Fruit fly (Drosophila melanogaster) whole organism, embryonic: Measurements from ENCODE around the gene Arl8.

Experiments used
- Awh ChIP-seq: fragments of 200-800 bp; sonication (Bioruptor generic); IDR thresholded peaks from 2 replicates; pipeline ENCODE4, ENCODE4 v1.3.6; 2022; ENCODE audit warnings: missing biosample characterization, missing genetic modification characterization
- CG10979 ChIP-seq: fragments of 200-800 bp; sonication (Bioruptor generic); optimal IDR thresholded peaks from 2 replicates; lab custom pipeline; 2018; ENCODE audit warnings: missing biosample characterization, mild to moderate bottlenecking, missing genetic modification characterization, moderate library complexity
- CG13424 ChIP-seq: fragments of 200-800 bp; sonication (Bioruptor generic); optimal IDR thresholded peaks from 2 replicates; lab custom pipeline; 2019; ENCODE audit warnings: missing biosample characterization, mild to moderate bottlenecking, missing genetic modification characterization, moderate library complexity
- CG14710 ChIP-seq: fragments of 200-800 bp; sonication (Bioruptor generic); optimal IDR thresholded peaks from 3 replicates; lab custom pipeline; 2019; ENCODE audit warnings: missing biosample characterization, mild to moderate bottlenecking, missing genetic modification characterization, moderate library complexity
- CG15601 ChIP-seq: fragments of 200-800 bp; sonication (Bioruptor generic); optimal IDR thresholded peaks from 3 replicates; lab custom pipeline; 2019; ENCODE audit warnings: missing biosample characterization, mild to moderate bottlenecking, missing genetic modification characterization, moderate library complexity
- CG16815 ChIP-seq: fragments of 200-800 bp; sonication (Bioruptor generic); optimal IDR thresholded peaks from 3 replicates; lab custom pipeline; 2017; ENCODE audit warnings: missing biosample characterization, mild to moderate bottlenecking, missing genetic modification characterization
- CG2875 ChIP-seq: fragments of 200-800 bp; sonication (Bioruptor generic); optimal IDR thresholded peaks from 2 replicates; lab custom pipeline; 2017; ENCODE audit warnings: missing biosample characterization, mild to moderate bottlenecking, missing genetic modification characterization, missing genetic modification reagents
- CG30431 ChIP-seq: fragments of 200-800 bp; sonication (Bioruptor generic); optimal IDR thresholded peaks from 2 replicates; lab custom pipeline; 2017; ENCODE audit warnings: missing biosample characterization, missing genetic modification characterization
- CG3065 ChIP-seq: fragments of 200-800 bp; sonication (Bioruptor generic); optimal IDR thresholded peaks from 2 replicates; lab custom pipeline; 2016; ENCODE audit warnings: missing biosample characterization, missing genetic modification characterization
- CG4820 ChIP-seq: fragments of 200-800 bp; sonication (Bioruptor generic); optimal IDR thresholded peaks from 3 replicates; lab custom pipeline; 2016; ENCODE audit warnings: missing biosample characterization, missing genetic modification characterization
- CG8359 ChIP-seq: fragments of 200-800 bp; sonication (Bioruptor generic); optimal IDR thresholded peaks from 2 replicates; lab custom pipeline; 2017; ENCODE audit warnings: missing biosample characterization, mild to moderate bottlenecking, missing genetic modification characterization, borderline replicate concordance
- Ets65A ChIP-seq: fragments of 200-800 bp; sonication (Bioruptor generic); peaks from one replicate; lab custom pipeline; 2016; ENCODE audit warnings: missing biosample characterization, missing genetic modification characterization
- HmgZ ChIP-seq: fragments of 200-800 bp; sonication (Bioruptor generic); optimal IDR thresholded peaks from 2 replicates; lab custom pipeline; 2018; ENCODE audit warnings: missing biosample characterization, mild to moderate bottlenecking, missing genetic modification characterization
- MESR4 ChIP-seq: fragments of 200-800 bp; sonication (Bioruptor generic); optimal IDR thresholded peaks from 2 replicates; lab custom pipeline; 2018; ENCODE audit warnings: missing biosample characterization, mild to moderate bottlenecking, missing genetic modification characterization, moderate library complexity
- NC2β ChIP-seq: fragments of 200-800 bp; sonication (Bioruptor generic); optimal IDR thresholded peaks from 2 replicates; lab custom pipeline; 2016; ENCODE audit warnings: missing biosample characterization, missing genetic modification characterization
- Nf-YC ChIP-seq: fragments of 200-800 bp; optimal IDR thresholded peaks from 3 replicates; lab custom pipeline; 2019; ENCODE audit warnings: missing biosample characterization, mild to moderate bottlenecking, missing genetic modification characterization, moderate library complexity
- Sin3A ChIP-seq: fragments of >200 bp; optimal IDR thresholded peaks from 2 replicates; lab custom pipeline; 2018
- Vsx1 ChIP-seq: fragments of 200-800 bp; sonication (Bioruptor generic); optimal IDR thresholded peaks from 2 replicates; lab custom pipeline; 2017; ENCODE audit warnings: missing biosample characterization, mild to moderate bottlenecking, missing genetic modification characterization, missing genetic modification reagents
- abd-A ChIP-seq: fragments of 200-800 bp; sonication (Bioruptor generic); optimal IDR thresholded peaks from 3 replicates; lab custom pipeline; 2019; ENCODE audit warnings: missing biosample characterization, mild to moderate bottlenecking, missing genetic modification characterization, moderate library complexity
- crol ChIP-seq: fragments of 200-800 bp; sonication (Bioruptor generic); IDR thresholded peaks from 2 replicates; pipeline ENCODE4 v1.3.6; 2022; ENCODE audit warnings: missing biosample characterization, missing genetic modification characterization
- dati ChIP-seq: fragments of 200-800 bp; sonication (Bioruptor generic); IDR thresholded peaks from 2 replicates; pipeline ENCODE4 v1.3.6; 2022; ENCODE audit warnings: missing biosample characterization, missing genetic modification characterization
- dimm ChIP-seq: fragments of 200-800 bp; sonication (Bioruptor generic); IDR thresholded peaks from 2 replicates; pipeline ENCODE4 v1.3.6; 2022; ENCODE audit warnings: missing biosample characterization, missing genetic modification characterization
- fd64A ChIP-seq: fragments of 200-800 bp; sonication (Bioruptor generic); optimal IDR thresholded peaks from 3 replicates; lab custom pipeline; 2018; ENCODE audit warnings: missing biosample characterization, mild to moderate bottlenecking, missing genetic modification characterization
- hkb ChIP-seq, 2 experiments: fragments of 200-800 bp in 1 of 2; fragments of >200 bp in 1 of 2; sonication (Bioruptor generic) in 1 of 2; IDR thresholded peaks in 1 of 2; optimal IDR thresholded peaks in 1 of 2; 2 replicates each; pipeline versions ENCODE4 v1.3.6 to Lab custom; 2017 to 2022; ENCODE audit warnings: missing biosample characterization in 1 of 2, missing genetic modification characterization in 1 of 2
- kah ChIP-seq: fragments of 200-800 bp; sonication (Bioruptor generic); optimal IDR thresholded peaks from 2 replicates; lab custom pipeline; 2018; ENCODE audit warnings: missing biosample characterization, mild to moderate bottlenecking, missing genetic modification characterization
- lab ChIP-seq: fragments of 200-800 bp; sonication (Bioruptor generic); optimal IDR thresholded peaks from 3 replicates; lab custom pipeline; 2017; ENCODE audit warnings: missing biosample characterization, missing genetic modification characterization, mild to moderate bottlenecking, moderate library complexity, missing genetic modification reagents
- lola ChIP-seq, 3 experiments: fragments of >200 bp in 2 of 3; fragments of 200-800 bp in 1 of 3; sonication (Bioruptor generic) in 1 of 3; optimal IDR thresholded peaks; 2 replicates each; lab custom pipeline; 2017 to 2019; ENCODE audit warnings: missing biosample characterization in 3 of 3, missing genetic modification characterization in 3 of 3, mild to moderate bottlenecking in 1 of 3, moderate library complexity in 1 of 3
- oc ChIP-seq: fragments of 200-800 bp; sonication (Bioruptor generic); optimal IDR thresholded peaks from 2 replicates; lab custom pipeline; 2018; ENCODE audit warnings: missing biosample characterization, mild to moderate bottlenecking, missing genetic modification characterization, moderate library complexity
- org-1 ChIP-seq: fragments of 200-800 bp; sonication (Bioruptor generic); optimal IDR thresholded peaks from 2 replicates; lab custom pipeline; 2017; ENCODE audit warnings: missing biosample characterization, missing genetic modification characterization
- pan ChIP-seq, 4 experiments: fragments of >200 bp in 3 of 4; fragments of 200-800 bp in 1 of 4; sonication (Bioruptor generic) in 1 of 4; optimal IDR thresholded peaks in 3 of 4; IDR thresholded peaks in 1 of 4; 2 replicates each; pipeline versions ENCODE4 v1.3.6 to Lab custom; 2017 to 2022; ENCODE audit warnings: missing biosample characterization in 2 of 4, missing genetic modification characterization in 2 of 4, mixed read lengths in 1 of 4
- rib ChIP-seq: fragments of 200-800 bp; sonication (Bioruptor generic); IDR thresholded peaks from 2 replicates; pipeline ENCODE4 v1.3.6; 2022; ENCODE audit warnings: missing biosample characterization, missing genetic modification characterization
- sc ChIP-seq, 3 experiments: fragments of >200 bp in 2 of 3; fragments of 200-800 bp in 1 of 3; sonication (Bioruptor generic) in 1 of 3; optimal IDR thresholded peaks; 2 replicates in 2 of 3; 3 replicates in 1 of 3; lab custom pipeline; 2017; ENCODE audit warnings: mild to moderate bottlenecking in 1 of 3, missing biosample characterization in 1 of 3, missing genetic modification characterization in 1 of 3, missing genetic modification reagents in 1 of 3
- slbo ChIP-seq: fragments of 200-800 bp; sonication (Bioruptor generic); IDR thresholded peaks from 2 replicates; pipeline ENCODE4 v1.3.6; 2022; ENCODE audit warnings: missing biosample characterization, missing genetic modification characterization
- sqz ChIP-seq: fragments of 200-800 bp; sonication (Bioruptor generic); optimal IDR thresholded peaks from 3 replicates; lab custom pipeline; 2018; ENCODE audit warnings: missing biosample characterization, mild to moderate bottlenecking, missing genetic modification characterization
- vvl ChIP-seq: fragments of 200-800 bp; sonication (Bioruptor generic); IDR thresholded peaks from 2 replicates; pipeline ENCODE4 v1.3.6; 2022; ENCODE audit warnings: missing biosample characterization, missing genetic modification characterization
- wek ChIP-seq: fragments of 200-800 bp; sonication (Bioruptor generic); optimal IDR thresholded peaks from 3 replicates; lab custom pipeline; 2018; ENCODE audit warnings: missing biosample characterization, mild to moderate bottlenecking, missing genetic modification characterization, moderate library complexity

The Arl8 gene

DNA sequence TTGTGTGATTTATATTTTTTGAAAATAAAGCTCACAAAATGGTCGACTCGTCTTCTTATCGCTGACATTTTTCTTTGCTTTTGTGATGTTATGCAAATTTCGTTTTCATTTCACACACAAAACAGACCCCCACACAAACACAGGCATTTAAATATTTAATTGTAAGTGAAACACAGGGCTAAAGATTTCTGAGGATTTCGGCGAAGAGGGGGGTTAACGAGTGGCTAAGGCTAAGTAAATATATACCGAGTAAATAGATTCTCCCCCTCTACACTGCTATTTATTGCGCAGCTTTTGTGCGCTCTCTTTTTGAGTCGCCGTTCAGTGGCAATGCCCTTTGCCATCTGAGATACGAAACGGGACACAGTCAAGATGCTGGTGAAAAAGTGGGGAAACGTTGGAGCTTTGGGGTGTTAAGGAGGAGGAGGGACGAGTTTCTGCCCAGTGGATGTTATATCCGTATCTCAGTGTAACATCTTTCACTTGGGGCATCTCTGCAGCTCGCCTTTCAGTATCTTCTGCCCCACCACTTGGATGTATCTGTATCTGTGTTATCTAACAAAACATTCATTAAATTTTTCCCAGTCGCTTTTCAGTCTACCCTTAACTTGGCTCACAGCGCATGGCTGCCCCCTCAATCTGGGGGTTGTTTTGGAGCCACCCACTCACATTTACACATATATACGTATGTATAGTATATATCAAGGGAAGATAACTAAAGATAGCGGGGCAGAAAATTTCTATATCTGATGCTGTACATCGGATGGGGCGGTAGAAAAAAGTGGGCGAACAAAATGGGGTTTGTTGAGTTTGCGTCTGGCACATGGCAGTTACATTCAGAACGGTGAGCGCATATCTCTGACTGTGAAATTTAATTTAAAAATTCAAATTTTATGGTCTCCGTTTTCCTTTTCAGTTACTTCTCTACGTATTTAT is 29.6 kb downstream of the Arl8 start (continued):
- TF ChIP-seq lab (GFP tag; lab: Kevin White, UChicago) (peak; percentile 22), CG2875 (GFP tag; lab: Kevin White, UChicago) (peak; percentile 35), vvl (peak; percentile 52; the same call in 1 of the 2 replicates), Sin3A (lab: Kevin White, UChicago) (no peak), HmgZ (tag; lab: Kevin White, UChicago) (no peak), Vsx1 (GFP tag; lab: Kevin White, UChicago) (peak; percentile 14), dati (no peak), CG13424 (tag; lab: Kevin White, UChicago) (peak; percentile 32), sqz (GFP tag; lab: Kevin White, UChicago) (no peak), MESR4 (no peak), hkb (optimal IDR thresholded peaks at IDR 0.05; lab: Kevin White, UChicago) (no peak), hkb (GFP tag; IDR thresholded peaks at IDR 0.05; lab: Robert Waterston, UW) (no peak), sc (optimal IDR thresholded peaks at IDR 0.05; lab: Kevin White, UChicago) (no peak), sc (GFP tag; optimal IDR thresholded peaks at IDR 0.05; lab: Kevin White, UChicago) (peak; percentile 54), CG4820 (no peak), CG16815 (GFP tag; lab: Kevin White, UChicago) (no peak), rib (no peak), Nf-YC (tag; lab: Kevin White, UChicago) (peak; percentile 4), pan (optimal IDR thresholded peaks at IDR 0.05; lab: Kevin White, UChicago) (no peak), pan (GFP tag; optimal IDR thresholded peaks at IDR 0.05 in 1 of 2, IDR thresholded peaks at IDR 0.05 in 1 of 2) (no peak), org-1 (GFP tag; lab: Kevin White, UChicago) (peak; percentile 36), lola (GFP tag; optimal IDR thresholded peaks at IDR 0.05; lab: Kevin White, UChicago) (peak in 1 of 3 experiments; percentile 10), CG8359 (GFP tag; lab: Kevin White, UChicago) (no peak), CG10979 (tag; lab: Kevin White, UChicago) (no peak), wek (GFP tag; lab: Kevin White, UChicago) (peak; percentile 28), NC2β (GFP tag; lab: Kevin White, UChicago) (no peak), CG15601 (tag; lab: Kevin White, UChicago) (peak; percentile 13), kah (GFP tag; lab: Kevin White, UChicago) (no peak), CG14710 (peak; percentile 2), fd64A (GFP tag; lab: Kevin White, UChicago) (peak; percentile 39)

DNA sequence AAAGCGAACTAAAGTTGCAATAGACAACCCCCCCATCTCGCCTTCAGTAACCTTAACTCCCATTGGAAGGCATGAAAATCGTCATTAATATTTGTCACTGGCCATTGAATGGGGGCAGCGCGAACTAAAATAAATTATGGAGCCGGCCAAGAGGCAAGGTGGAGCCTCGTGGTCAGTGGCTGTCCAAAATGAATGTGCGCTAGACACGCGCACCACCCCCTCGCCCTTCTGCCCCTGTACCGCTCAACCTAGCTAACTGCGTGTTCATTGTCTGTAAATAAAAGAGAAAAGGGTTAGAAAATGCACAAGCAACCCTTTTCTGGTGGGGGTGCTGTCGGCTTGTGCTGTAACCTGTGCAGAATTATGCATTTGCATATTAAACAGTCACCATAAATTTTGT is 30.8 kb downstream of the Arl8 start:
- TF ChIP-seq Ets65A (GFP tag; lab: Kevin White, UChicago) (peak; percentile 19), slbo (GFP tag; lab: Robert Waterston, UW) (0 out of 2 replicates have a peak, but pooled peaks have one; percentile 4), crol (GFP tag; lab: Robert Waterston, UW) (peak; percentile 63), CG30431 (no peak)

DNA sequence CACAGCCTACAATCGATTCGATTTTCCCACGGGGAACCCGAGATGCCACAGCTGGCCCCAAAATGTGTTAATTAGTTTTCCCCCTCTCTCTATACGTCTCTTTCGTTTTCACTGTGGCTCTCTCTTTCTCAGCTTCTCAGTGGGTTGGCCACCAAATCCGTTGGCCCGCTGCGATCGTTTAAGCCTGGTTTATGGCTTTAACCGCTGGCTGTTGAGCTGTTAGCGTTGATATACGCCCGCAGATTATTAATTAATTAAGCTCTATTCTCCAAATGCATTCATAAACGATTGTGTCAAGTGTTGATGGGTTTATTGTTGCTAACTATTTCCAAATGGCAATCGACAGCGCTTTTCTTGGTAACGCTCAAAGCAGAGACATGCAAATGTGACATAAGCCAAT is 31.9 kb downstream of the Arl8 start:
- peak; percentile 57 for TF ChIP-seq oc
- no peak for TF ChIP-seq dimm (GFP tag; lab: Robert Waterston, UW)
- TF ChIP-seq CG3065 (GFP tag; lab: Kevin White, UChicago): no peak
- TF ChIP-seq abd-A (tag; lab: Kevin White, UChicago): peak; percentile 1
- TF ChIP-seq Awh (GFP tag; lab: Robert Waterston, UW): peak; percentile 88
- TF ChIP-seq, all 482 proteins: peak for 3
